Worm (Caenorhabditis elegans) whole organism, L4/young adult: ENCODE data around the gene sulp-3.

Experiments used
- dao-5 ChIP-seq: sonication (generic microtip); optimal IDR thresholded peaks from 2 replicates; lab custom pipeline; 2016; ENCODE audit warnings: missing genotype, missing genetic modification characterization, moderate library complexity, missing compliant biosample characterization
- him-1 ChIP-seq: sonication (generic microtip); optimal IDR thresholded peaks from 2 replicates; lab custom pipeline; 2016; ENCODE audit warnings: missing genotype, missing genetic modification reagents, missing genetic modification characterization, missing compliant biosample characterization

- TF ChIP-seq dao-5 (tag; lab: Kevin White, UChicago) = no peak
- no peak for TF ChIP-seq him-1 (tag; lab: Kevin White, UChicago)
Observed at ce11 chrX:8356305-8356704, 51.9 kb downstream of the sulp-3 start.
